Worm (Caenorhabditis elegans): ENCODE data around the gene bcmo-2.
A peak's percentile ranks its signal among the peaks of the same experiment; 100 is the strongest.

Gene bcmo-2

ce11 chrII:3931825-3932224 is 21.2 kb upstream of the bcmo-2 start (continued):
- TF ChIP-seq mdl-1 (tag; optimal IDR thresholded peaks at IDR 0.05) (no peak), ztf-11 (tag; optimal IDR thresholded peaks at IDR 0.05) (no peak), pha-4 (GFP tag; IDR thresholded peaks at IDR 0.05) (peak; percentile 23; the same call in 1 of the 2 replicates), pha-4 (tag; optimal IDR thresholded peaks at IDR 0.05) (no peak), arid-1 (GFP tag; conservative IDR thresholded peaks at IDR 0.05) (0 out of 2 replicates have a peak, but pooled peaks have one; percentile 29), lir-3 (tag; optimal IDR thresholded peaks at IDR 0.05) (no peak), tra-1 (GFP tag; IDR thresholded peaks at IDR 0.05) (no peak)

- TF ChIP-seq F44E2.7 (GFP tag; IDR thresholded peaks at IDR 0.05) (no peak), pqm-1 (tag; optimal IDR thresholded peaks at IDR 0.05) (no peak), mxl-2 (GFP tag; conservative IDR thresholded peaks at IDR 0.05) (no peak)
Measured at ce11 chrII:3931230-3931629, 20.6 kb upstream of the bcmo-2 start.

ce11 chrII:3930478-3931182 is 20.0 kb upstream of the bcmo-2 start:
- TF ChIP-seq F26F4.8 (GFP tag; conservative IDR thresholded peaks at IDR 0.05) (no peak), mxl-3 (GFP tag; optimal IDR thresholded peaks at IDR 0.05) (peak; percentile 51), Y75B8A.6 (GFP tag; IDR thresholded peaks at IDR 0.05) (no peak), lin-29 (GFP tag; IDR thresholded peaks at IDR 0.05) (no peak), F10B5.3 (tag; optimal IDR thresholded peaks at IDR 0.05) (no peak), hlh-30 (tag; optimal IDR thresholded peaks at IDR 0.05; ENCODE audit: insufficient read depth) (peak; percentile 89), pha-4 (GFP tag; IDR thresholded peaks at IDR 0.05) (0 out of 2 replicates have a peak, but pooled peaks have one; percentile 38), pha-4 (tag; optimal IDR thresholded peaks at IDR 0.05) (peak; percentile 62), fkh-10 (GFP tag; optimal IDR thresholded peaks at IDR 0.05) (peak; percentile 66), dve-1 (tag; optimal IDR thresholded peaks at IDR 0.05; ENCODE audit: insufficient read depth) (peak; percentile 55), nhr-11 (tag; optimal IDR thresholded peaks at IDR 0.05) (peak; percentile 35), mes-2 (tag; optimal IDR thresholded peaks at IDR 0.05; ENCODE audit: poor library complexity, severe bottlenecking) (peak; percentile 51), aha-1 (tag) (peak; percentile 68), nhr-76 (tag; optimal IDR thresholded peaks at IDR 0.05) (no peak), lin-13 (GFP tag; optimal IDR thresholded peaks at IDR 0.05) (no peak), php-3 (GFP tag; IDR thresholded peaks at IDR 0.05) (no peak), mdl-1 (tag; optimal IDR thresholded peaks at IDR 0.05) (peak in 1 of 2 experiments; percentile 41), nhr-28 (tag; optimal IDR thresholded peaks at IDR 0.05) (peak; percentile 87), daf-12 (tag; optimal IDR thresholded peaks at IDR 0.05) (no peak), snpc-1.2 (GFP tag; IDR thresholded peaks at IDR 0.05) (no peak), ZK337.2 (GFP tag; IDR thresholded peaks at IDR 0.05) (no peak), ZK546.5 (tag; optimal IDR thresholded peaks at IDR 0.05) (no peak), nhr-42 (GFP tag; IDR thresholded peaks at IDR 0.05) (no peak), nhr-6 (tag; optimal IDR thresholded peaks at IDR 0.05) (peak; percentile 14), F37D6.2 (tag; optimal IDR thresholded peaks at IDR 0.05) (no peak), unc-130 (GFP tag; optimal IDR thresholded peaks at IDR 0.05) (no peak), dpl-1 (GFP tag; optimal IDR thresholded peaks at IDR 0.05) (peak; percentile 67), unc-62 (GFP tag; optimal IDR thresholded peaks at IDR 0.05 in 1 of 2) (peak in 1 of 2 experiments; percentile 69), unc-62 (tag; optimal IDR thresholded peaks at IDR 0.05) (no peak), R02D3.7 (tag; optimal IDR thresholded peaks at IDR 0.05) (no peak), spr-1 (tag; optimal IDR thresholded peaks at IDR 0.05) (no peak), T20F7.1 (GFP tag; optimal IDR thresholded peaks at IDR 0.05) (no peak), ceh-44 (GFP tag; IDR thresholded peaks at IDR 0.05) (no peak), rbr-2 (tag; optimal IDR thresholded peaks at IDR 0.05) (peak; percentile 45), hmg-1.1 (GFP tag; IDR thresholded peaks at IDR 0.05) (peak; percentile 67), dmd-6 (GFP tag; IDR thresholded peaks at IDR 0.05) (peak; percentile 29; the same call in 1 of the 2 replicates), hlh-11 (tag; optimal IDR thresholded peaks at IDR 0.05) (peak; percentile 74), ceh-28 (tag; optimal IDR thresholded peaks at IDR 0.05) (no peak), lsy-2 (tag; optimal IDR thresholded peaks at IDR 0.05) (peak in 1 of 2 experiments; percentile 49), mep-1 (tag; optimal IDR thresholded peaks at IDR 0.05) (peak; percentile 62)
